Fruit fly (Drosophila melanogaster) whole organism, embryonic: ENCODE measurements around the gene CG31922.

ENCODE experiments used
- Antp ChIP-seq: fragments of 200-800 bp; sonication (Bioruptor generic); optimal IDR thresholded peaks from 3 replicates; lab custom pipeline; 2016; ENCODE audit warnings: missing biosample characterization, missing genetic modification characterization
- CG10267 ChIP-seq: fragments of 200-800 bp; sonication (Bioruptor generic); optimal IDR thresholded peaks from 2 replicates; lab custom pipeline; 2018; ENCODE audit warnings: missing biosample characterization, mild to moderate bottlenecking, missing genetic modification characterization, moderate library complexity
- CG10959 ChIP-seq: fragments of 200-800 bp; sonication (Bioruptor generic); IDR thresholded peaks from 2 replicates; pipeline ENCODE4 v1.3.6; 2022; ENCODE audit warnings: missing biosample characterization, missing genetic modification characterization
- CG11504 ChIP-seq: fragments of 200-800 bp; sonication (Bioruptor generic); optimal IDR thresholded peaks from 3 replicates; lab custom pipeline; 2019; ENCODE audit warnings: missing biosample characterization, mild to moderate bottlenecking, missing genetic modification characterization, moderate library complexity
- CG11695 ChIP-seq: fragments of 200-800 bp; sonication (Bioruptor generic); IDR thresholded peaks from 3 replicates; pipeline ENCODE4 v1.3.6; 2022; ENCODE audit warnings: missing biosample characterization, missing genetic modification characterization
- CG1233 ChIP-seq: fragments of 200-800 bp; sonication (Bioruptor generic); optimal IDR thresholded peaks from 4 replicates; lab custom pipeline; 2018; ENCODE audit warnings: missing biosample characterization, mild to moderate bottlenecking, missing genetic modification characterization
- CG15073 ChIP-seq: fragments of 200-800 bp; sonication (Bioruptor generic); optimal IDR thresholded peaks from 2 replicates; lab custom pipeline; 2016; ENCODE audit warnings: missing biosample characterization, missing genetic modification characterization
- CG1529 ChIP-seq: fragments of 200-800 bp; sonication (Bioruptor generic); optimal IDR thresholded peaks from 3 replicates; lab custom pipeline; 2018; ENCODE audit warnings: missing biosample characterization, missing genetic modification characterization
- CG18011 ChIP-seq: fragments of 200-800 bp; sonication (Bioruptor generic); optimal IDR thresholded peaks from 2 replicates; lab custom pipeline; 2017; ENCODE audit warnings: missing biosample characterization, missing genetic modification characterization, mild to moderate bottlenecking, moderate library complexity, missing genotype
- CG2120 ChIP-seq: fragments of 200-800 bp; sonication (Bioruptor generic); optimal IDR thresholded peaks from 3 replicates; lab custom pipeline; 2016; ENCODE audit warnings: missing biosample characterization, missing genetic modification characterization
- CG3163 ChIP-seq: fragments of 200-800 bp; sonication (Bioruptor generic); optimal IDR thresholded peaks from 3 replicates; lab custom pipeline; 2016; ENCODE audit warnings: missing biosample characterization, missing genetic modification characterization
- CG3281 ChIP-seq: fragments of 200-800 bp; sonication (Bioruptor generic); optimal IDR thresholded peaks from 3 replicates; lab custom pipeline; 2017; ENCODE audit warnings: missing biosample characterization, mild to moderate bottlenecking, missing genetic modification characterization
- CG33213 ChIP-seq: fragments of 200-800 bp; sonication (Bioruptor generic); optimal IDR thresholded peaks from 3 replicates; lab custom pipeline; 2016; ENCODE audit warnings: missing biosample characterization, missing genetic modification characterization
- CG7745 ChIP-seq: fragments of 200-800 bp; sonication (Bioruptor generic); optimal IDR thresholded peaks from 2 replicates; lab custom pipeline; 2018; ENCODE audit warnings: missing biosample characterization, mild to moderate bottlenecking, missing genetic modification characterization, moderate library complexity
- CG7987 ChIP-seq: fragments of 200-800 bp; sonication (Bioruptor generic); optimal IDR thresholded peaks from 2 replicates; lab custom pipeline; 2018; ENCODE audit warnings: missing biosample characterization, mild to moderate bottlenecking, missing genetic modification characterization, moderate library complexity
- CG8281 ChIP-seq: fragments of 200-800 bp; sonication (Bioruptor generic); optimal IDR thresholded peaks from 2 replicates; lab custom pipeline; 2018; ENCODE audit warnings: missing biosample characterization, mild to moderate bottlenecking, missing genetic modification characterization, moderate library complexity
- CG8290 ChIP-seq, 3 experiments: fragments of 200-800 bp; sonication (Bioruptor generic); optimal IDR thresholded peaks; 2 replicates each; lab custom pipeline; 2016 to 2019; ENCODE audit warnings: missing biosample characterization in 3 of 3, missing genetic modification characterization in 3 of 3, mild to moderate bottlenecking in 2 of 3, moderate library complexity in 1 of 3
- CG9215 ChIP-seq: fragments of 200-800 bp; sonication (Bioruptor generic); IDR thresholded peaks from 2 replicates; pipeline ENCODE4 v1.3.6; 2022; ENCODE audit warnings: missing biosample characterization, missing genetic modification characterization
- CG9727 ChIP-seq: fragments of 200-800 bp; sonication (Bioruptor generic); optimal IDR thresholded peaks from 3 replicates; lab custom pipeline; 2017; ENCODE audit warnings: missing biosample characterization, mild to moderate bottlenecking, missing genetic modification characterization
- D19B ChIP-seq: fragments of 200-800 bp; sonication (Bioruptor generic); optimal IDR thresholded peaks from 2 replicates; lab custom pipeline; 2017; ENCODE audit warnings: missing biosample characterization, mild to moderate bottlenecking, missing genetic modification characterization
- Dfd ChIP-seq, 2 experiments: fragments of >200 bp; optimal IDR thresholded peaks; 2 replicates each; lab custom pipeline; 2017; ENCODE audit warnings: missing biosample characterization in 2 of 2, missing genetic modification characterization in 2 of 2
- Elba2 ChIP-seq: fragments of 200-800 bp; sonication (Bioruptor generic); optimal IDR thresholded peaks from 3 replicates; lab custom pipeline; 2016; ENCODE audit warnings: missing biosample characterization, missing genetic modification characterization
- Fer2 ChIP-seq: fragments of 200-800 bp; sonication (Bioruptor generic); optimal IDR thresholded peaks from 2 replicates; lab custom pipeline; 2018; ENCODE audit warnings: missing biosample characterization, mild to moderate bottlenecking, missing genetic modification characterization, moderate library complexity
- H2.0 ChIP-seq: fragments of 200-800 bp; sonication (Bioruptor generic); IDR thresholded peaks from 2 replicates; pipeline ENCODE4 v1.3.6; 2022; ENCODE audit warnings: missing biosample characterization, missing genetic modification characterization
- HLH54F ChIP-seq: fragments of 200-800 bp; sonication (Bioruptor generic); optimal IDR thresholded peaks from 3 replicates; lab custom pipeline; 2016; ENCODE audit warnings: missing biosample characterization, missing genetic modification characterization
- Lim3 ChIP-seq: fragments of 200-800 bp; sonication (Bioruptor generic); IDR thresholded peaks from 2 replicates; pipeline ENCODE4 v1.3.6; 2022; ENCODE audit warnings: missing biosample characterization, missing genetic modification characterization
- Max ChIP-seq: fragments of 200-800 bp; sonication (Bioruptor generic); optimal IDR thresholded peaks from 2 replicates; lab custom pipeline; 2016; ENCODE audit warnings: missing biosample characterization, mild to moderate bottlenecking, missing genetic modification characterization
- Mrtf ChIP-seq: fragments of 200-800 bp; sonication (Bioruptor generic); IDR thresholded peaks from 3 replicates; pipeline ENCODE4 v1.3.6; 2022; ENCODE audit warnings: missing biosample characterization, missing genetic modification characterization
- NfI ChIP-seq: fragments of 200-800 bp; sonication (Bioruptor generic); optimal IDR thresholded peaks from 3 replicates; lab custom pipeline; 2018; ENCODE audit warnings: missing biosample characterization, mild to moderate bottlenecking, missing genetic modification characterization, moderate library complexity
- Oaz ChIP-seq: fragments of 200-800 bp; sonication (Bioruptor generic); IDR thresholded peaks from 2 replicates; pipeline ENCODE4 v1.3.6; 2022; ENCODE audit warnings: missing biosample characterization, missing genetic modification characterization
- Oli ChIP-seq: fragments of 200-800 bp; sonication (Bioruptor generic); optimal IDR thresholded peaks from 2 replicates; lab custom pipeline; 2018; ENCODE audit warnings: missing biosample characterization, mild to moderate bottlenecking, missing genetic modification characterization, moderate library complexity
- Ravus ChIP-seq: fragments of 200-800 bp; sonication (Bioruptor generic); IDR thresholded peaks from 2 replicates; pipeline ENCODE4 v1.3.6; 2022; ENCODE audit warnings: missing biosample characterization, missing genetic modification characterization
- Sin3A ChIP-seq: fragments of >200 bp; optimal IDR thresholded peaks from 2 replicates; lab custom pipeline; 2018
- Six4 ChIP-seq: fragments of 200-800 bp; sonication (Bioruptor generic); optimal IDR thresholded peaks from 2 replicates; lab custom pipeline; 2016; ENCODE audit warnings: missing biosample characterization, missing genetic modification characterization
- Tbp ChIP-seq: fragments of >200 bp; optimal IDR thresholded peaks from 2 replicates; lab custom pipeline; 2018; ENCODE audit warnings: missing biosample characterization, missing genetic modification characterization
- ac ChIP-seq: fragments of 200-800 bp; sonication (Bioruptor generic); optimal IDR thresholded peaks from 3 replicates; lab custom pipeline; 2017; ENCODE audit warnings: missing biosample characterization, mild to moderate bottlenecking, missing genetic modification characterization
- ato ChIP-seq: fragments of 200-800 bp; sonication (Bioruptor generic); IDR thresholded peaks from 2 replicates; pipeline ENCODE4 v1.3.6; 2022; ENCODE audit warnings: missing biosample characterization, missing genetic modification characterization; ENCODE audit not compliant: partially characterized antibody
- br ChIP-seq: fragments of >200 bp; optimal IDR thresholded peaks from 2 replicates; lab custom pipeline; 2017
- crp ChIP-seq, 2 experiments: fragments of 200-800 bp; sonication (Bioruptor generic); optimal IDR thresholded peaks; 2 replicates in 1 of 2; 3 replicates in 1 of 2; lab custom pipeline; 2017; ENCODE audit warnings: missing biosample characterization in 2 of 2, missing genetic modification characterization in 2 of 2, mild to moderate bottlenecking in 1 of 2, moderate library complexity in 1 of 2
- cwo ChIP-seq: fragments of 200-800 bp; sonication (Bioruptor generic); optimal IDR thresholded peaks from 3 replicates; lab custom pipeline; 2017; ENCODE audit warnings: missing biosample characterization, missing genetic modification characterization, mild to moderate bottlenecking, moderate library complexity, missing genetic modification reagents
- disco-r ChIP-seq: fragments of 200-800 bp; sonication (Bioruptor generic); optimal IDR thresholded peaks from 2 replicates; lab custom pipeline; 2016; ENCODE audit warnings: missing biosample characterization, missing genetic modification characterization
- gcm ChIP-seq: fragments of 200-800 bp; sonication (Bioruptor generic); optimal IDR thresholded peaks from 2 replicates; lab custom pipeline; 2019; ENCODE audit warnings: missing biosample characterization, mild to moderate bottlenecking, missing genetic modification characterization, moderate library complexity
- gt ChIP-seq: fragments of 200-800 bp; sonication (Bioruptor generic); IDR thresholded peaks from 2 replicates; pipeline ENCODE4 v1.3.6; 2022; ENCODE audit warnings: missing biosample characterization, missing genetic modification characterization
- jigr1 ChIP-seq: fragments of 200-800 bp; sonication (Bioruptor generic); IDR thresholded peaks from 3 replicates; pipeline ENCODE4 v1.3.6; 2022; ENCODE audit warnings: missing biosample characterization, missing genetic modification characterization
- lbe ChIP-seq: fragments of 200-800 bp; sonication (Bioruptor generic); optimal IDR thresholded peaks from 2 replicates; lab custom pipeline; 2016; ENCODE audit warnings: missing biosample characterization, mild to moderate bottlenecking, missing genetic modification characterization
- maf-S ChIP-seq: fragments of 200-800 bp; sonication (Bioruptor generic); optimal IDR thresholded peaks from 2 replicates; lab custom pipeline; 2016; ENCODE audit warnings: missing biosample characterization, missing genetic modification characterization
- pho ChIP-seq: fragments of 200-800 bp; sonication (Bioruptor generic); optimal IDR thresholded peaks from 2 replicates; lab custom pipeline; 2016; ENCODE audit warnings: missing biosample characterization, missing genetic modification characterization
- pzg ChIP-seq: fragments of 200-800 bp; sonication (Bioruptor generic); optimal IDR thresholded peaks from 3 replicates; lab custom pipeline; 2018; ENCODE audit warnings: missing biosample characterization, mild to moderate bottlenecking, missing genetic modification characterization, moderate library complexity
- shn ChIP-seq: fragments of 200-800 bp; sonication (Bioruptor generic); optimal IDR thresholded peaks from 3 replicates; lab custom pipeline; 2016; ENCODE audit warnings: missing biosample characterization, missing genetic modification characterization
- tgo ChIP-seq: fragments of 200-800 bp; sonication (Bioruptor generic); IDR thresholded peaks from 3 replicates; pipeline ENCODE4 v1.3.6; 2022; ENCODE audit warnings: missing biosample characterization, missing genetic modification characterization
- vvl ChIP-seq: fragments of 200-800 bp; sonication (Bioruptor generic); IDR thresholded peaks from 2 replicates; pipeline ENCODE4 v1.3.6; 2022; ENCODE audit warnings: missing biosample characterization, missing genetic modification characterization
- zfh2 ChIP-seq: fragments of 200-800 bp; sonication (Bioruptor generic); optimal IDR thresholded peaks from 2 replicates; lab custom pipeline; 2016; ENCODE audit warnings: missing biosample characterization, missing genetic modification characterization

CG31922 gene

DNA sequence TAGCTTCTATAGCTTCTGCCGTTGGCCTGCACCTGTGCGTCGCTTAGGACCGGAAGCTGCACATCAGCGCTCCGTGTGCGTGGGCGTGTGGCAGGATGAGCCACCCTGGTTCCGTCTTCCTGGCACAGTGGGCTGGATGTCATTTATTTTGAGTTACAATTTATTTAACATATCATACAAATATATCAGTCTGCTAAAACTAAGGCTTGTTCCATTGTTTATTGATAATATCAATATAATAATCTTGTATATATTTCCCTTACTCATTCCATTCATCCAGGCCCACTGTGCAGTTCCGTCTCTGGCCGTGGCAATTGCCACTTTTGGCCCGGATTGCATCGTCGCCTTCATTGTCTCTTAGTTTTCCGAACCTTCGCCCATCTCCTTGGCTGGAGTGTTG lies 44.5 kb downstream of the CG31922 start (continued):
- TF ChIP-seq Fer2 (tag; lab: Kevin White, UChicago) (no peak), CG9215 (GFP tag; lab: Robert Waterston, UW) (no peak), gt (GFP tag; lab: Robert Waterston, UW) (no peak), gcm (no peak), pho (GFP tag; lab: Kevin White, UChicago) (no peak), br (lab: Kevin White, UChicago) (no peak), Oaz (no peak; the same call in 1 of the 2 replicates), H2.0 (GFP tag; lab: Robert Waterston, UW) (0 out of 2 replicates have a peak, but pooled peaks have one; percentile 9), CG11695 (0 out of 3 replicates have a peak, but pooled peaks have one; percentile 41), Tbp (no peak), CG10959 (GFP tag; lab: Robert Waterston, UW) (0 out of 2 replicates have a peak, but pooled peaks have one; percentile 9), CG2120 (GFP tag; lab: Kevin White, UChicago) (peak; percentile 39), CG3163 (GFP tag; lab: Kevin White, UChicago) (no peak), CG11504 (tag; lab: Kevin White, UChicago) (peak; percentile 62), Max (GFP tag; lab: Kevin White, UChicago) (no peak), HLH54F (GFP tag; lab: Kevin White, UChicago) (no peak), ac (GFP tag; lab: Kevin White, UChicago) (no peak), cwo (GFP tag; lab: Kevin White, UChicago) (peak; percentile 32), Elba2 (GFP tag; lab: Kevin White, UChicago) (no peak), Ravus (GFP tag; lab: Robert Waterston, UW) (no peak), pzg (GFP tag; lab: Kevin White, UChicago) (no peak), CG7987 (no peak), maf-S (GFP tag; lab: Kevin White, UChicago) (no peak), Oli (tag; lab: Kevin White, UChicago) (peak; percentile 58), ato (no peak), zfh2 (GFP tag; lab: Kevin White, UChicago) (no peak), CG33213 (GFP tag; lab: Kevin White, UChicago) (no peak), CG1529 (GFP tag; lab: Kevin White, UChicago) (peak; percentile 18), CG10267 (tag; lab: Kevin White, UChicago) (peak; percentile 16), crp (GFP tag; optimal IDR thresholded peaks at IDR 0.05; lab: Kevin White, UChicago) (no peak), NfI (peak; percentile 14), tgo (GFP tag; lab: Robert Waterston, UW) (peak; percentile 36; the same call in 1 of the 3 replicates), disco-r (GFP tag; lab: Kevin White, UChicago) (no peak), CG8290 (GFP tag; optimal IDR thresholded peaks at IDR 0.05; lab: Kevin White, UChicago) (no peak), CG8290 (tag; optimal IDR thresholded peaks at IDR 0.05; lab: Kevin White, UChicago) (peak in 1 of 2 experiments; percentile 11), CG15073 (GFP tag; lab: Kevin White, UChicago) (no peak), CG18011 (GFP tag; lab: Kevin White, UChicago) (no peak), Antp (GFP tag; lab: Kevin White, UChicago) (no peak), shn (GFP tag; lab: Kevin White, UChicago) (no peak), CG3281 (GFP tag; lab: Kevin White, UChicago) (peak; percentile 22), jigr1 (no peak), CG8281 (tag; lab: Kevin White, UChicago) (no peak), Lim3 (GFP tag; lab: Robert Waterston, UW) (no peak), Sin3A (no peak), CG7745 (no peak), CG1233 (peak; percentile 16), vvl (GFP tag; lab: Robert Waterston, UW) (peak; percentile 79), CG9727 (GFP tag; lab: Kevin White, UChicago) (peak; percentile 6), lbe (no peak), D19B (GFP tag; lab: Kevin White, UChicago) (no peak), Mrtf (GFP tag; lab: Robert Waterston, UW) (peak; percentile 53; the same call in 1 of the 3 replicates), Dfd (GFP tag; optimal IDR thresholded peaks at IDR 0.05; lab: Kevin White, UChicago) (no peak), Six4 (GFP tag; lab: Kevin White, UChicago) (peak; percentile 26)
